Worm (Caenorhabditis elegans): ENCODE data around the gene F26H11.4.

The F26H11.4 gene

ce11 chrII:14415427-14415826, 7.0 kb downstream of the F26H11.4 start:
- TF ChIP-seq M03D4.4 (tag; optimal IDR thresholded peaks at IDR 0.05) (no peak), elt-1 (tag; optimal IDR thresholded peaks at IDR 0.05; ENCODE audit: borderline replicate concordance, insufficient read depth) (no peak), ces-1 (GFP tag; optimal IDR thresholded peaks at IDR 0.05) (no peak), elt-3 (tag; optimal IDR thresholded peaks at IDR 0.05) (no peak), sem-2 (GFP tag; optimal IDR thresholded peaks at IDR 0.05) (no peak), zip-8 (tag; optimal IDR thresholded peaks at IDR 0.05) (no peak), nhr-76 (tag; optimal IDR thresholded peaks at IDR 0.05) (no peak), mab-5 (tag; optimal IDR thresholded peaks at IDR 0.05) (no peak), ceh-83 (GFP tag; optimal IDR thresholded peaks at IDR 0.05) (no peak), ceh-43 (GFP tag; optimal IDR thresholded peaks at IDR 0.05) (no peak), flh-1 (GFP tag; optimal IDR thresholded peaks at IDR 0.05) (no peak), snpc-4 (tag; optimal IDR thresholded peaks at IDR 0.05) (no peak)

ce11 chrII:14416988-14417387, 8.6 kb downstream of the F26H11.4 start:
- peak; percentile 5 for TF ChIP-seq ces-1 (GFP tag; optimal IDR thresholded peaks at IDR 0.05)
- TF ChIP-seq lin-13 (tag; optimal IDR thresholded peaks at IDR 0.05), result no peak
- TF ChIP-seq ham-2 (GFP tag; optimal IDR thresholded peaks at IDR 0.05), result no peak
- no peak for TF ChIP-seq mab-5 (tag; optimal IDR thresholded peaks at IDR 0.05)
- TF ChIP-seq ceh-43 (GFP tag; optimal IDR thresholded peaks at IDR 0.05), result no peak

- TF ChIP-seq ham-2 (GFP tag; optimal IDR thresholded peaks at IDR 0.05), result no peak
- TF ChIP-seq lsy-2 (tag; optimal IDR thresholded peaks at IDR 0.05), result no peak
Measured at ce11 chrII:14424791-14425190, 16.4 kb downstream of the F26H11.4 start, which contains the start of gene plx-2. Gene plx-2, minus strand, starts transcription at chrII:14424891.

- TF ChIP-seq pha-4 (tag; optimal IDR thresholded peaks at IDR 0.05) (no peak), hlh-1 (tag; optimal IDR thresholded peaks at IDR 0.05) (no peak), tbx-8 (GFP tag; optimal IDR thresholded peaks at IDR 0.05) (no peak), ces-1 (GFP tag; optimal IDR thresholded peaks at IDR 0.05) (peak; percentile 21)
Measured at ce11 chrII:14427714-14428113, 19.3 kb downstream of the F26H11.4 start.

ce11 chrII:14428834-14429233, 20.4 kb downstream of the F26H11.4 start:
- TF ChIP-seq nhr-2 (tag; optimal IDR thresholded peaks at IDR 0.05), result peak; percentile 82
- TF ChIP-seq tbx-8 (GFP tag; optimal IDR thresholded peaks at IDR 0.05), result no peak
- TF ChIP-seq zip-8 (tag; optimal IDR thresholded peaks at IDR 0.05), result peak; percentile 41
- TF ChIP-seq drap-1 (GFP tag; optimal IDR thresholded peaks at IDR 0.05), result no peak

- TF ChIP-seq ces-1 (GFP tag; optimal IDR thresholded peaks at IDR 0.05) (peak; percentile 86), nhr-28 (tag; optimal IDR thresholded peaks at IDR 0.05) (no peak), cnd-1 (tag; optimal IDR thresholded peaks at IDR 0.05) (no peak)
Measured at ce11 chrII:14432100-14432499, 23.7 kb downstream of the F26H11.4 start.

- TF ChIP-seq lin-32 (GFP tag; optimal IDR thresholded peaks at IDR 0.05), result no peak
- TF ChIP-seq unc-62 (GFP tag; optimal IDR thresholded peaks at IDR 0.05), result peak; percentile 61
- TF ChIP-seq ces-1 (GFP tag; optimal IDR thresholded peaks at IDR 0.05), result peak; percentile 93
- TF ChIP-seq cnd-1 (tag; optimal IDR thresholded peaks at IDR 0.05), result no peak
Measured at ce11 chrII:14433712-14434352, 25.4 kb downstream of the F26H11.4 start.

- TF ChIP-seq nhr-2 (tag; optimal IDR thresholded peaks at IDR 0.05), result peak; percentile 87
- TF ChIP-seq ces-1 (GFP tag; optimal IDR thresholded peaks at IDR 0.05), result no peak
- no peak for TF ChIP-seq drap-1 (GFP tag; optimal IDR thresholded peaks at IDR 0.05)
- peak; percentile 8 for TF ChIP-seq mls-2 (tag; optimal IDR thresholded peaks at IDR 0.05)
- TF ChIP-seq nhr-12 (tag; optimal IDR thresholded peaks at IDR 0.05), result no peak
- peak; percentile 43 for TF ChIP-seq ceh-43 (GFP tag; optimal IDR thresholded peaks at IDR 0.05)
- TF ChIP-seq lsy-2 (tag; optimal IDR thresholded peaks at IDR 0.05), result no peak
- TF ChIP-seq nhr-76 (tag; optimal IDR thresholded peaks at IDR 0.05), result no peak
- TF ChIP-seq hlh-1 (tag; optimal IDR thresholded peaks at IDR 0.05), result no peak
- TF ChIP-seq M03D4.4 (tag; optimal IDR thresholded peaks at IDR 0.05), result no peak
Measured at ce11 chrII:14437116-14437515, 28.7 kb downstream of the F26H11.4 start.

Measured in whole organism, mixed stage, embryonic.